Fruit fly (Drosophila melanogaster) Kc167 (cell line): ENCODE data around the gene CG15172.

Source experiments
- Myc ChIP-seq: fragments of >200 bp; optimal IDR thresholded peaks from 2 replicates; lab custom pipeline; 2017; ENCODE audit warnings: missing external identifiers
- Sin3A ChIP-seq: fragments of >200 bp; optimal IDR thresholded peaks from 2 replicates; lab custom pipeline; 2018; ENCODE audit warnings: missing external identifiers
- h ChIP-seq: fragments of >200 bp; optimal IDR thresholded peaks from 3 replicates; lab custom pipeline; 2018; ENCODE audit warnings: missing external identifiers
- insv ChIP-seq: fragments of >200 bp; optimal IDR thresholded peaks from 3 replicates; lab custom pipeline; 2018; ENCODE audit warnings: missing external identifiers
- psq ChIP-seq: fragments of >200 bp; optimal IDR thresholded peaks from 2 replicates; lab custom pipeline; 2017; ENCODE audit warnings: missing external identifiers
- ttk ChIP-seq: sonication (Bioruptor generic); optimal IDR thresholded peaks from 2 replicates; lab custom pipeline; 2017; ENCODE audit warnings: missing external identifiers

CG15172 gene

DNA sequence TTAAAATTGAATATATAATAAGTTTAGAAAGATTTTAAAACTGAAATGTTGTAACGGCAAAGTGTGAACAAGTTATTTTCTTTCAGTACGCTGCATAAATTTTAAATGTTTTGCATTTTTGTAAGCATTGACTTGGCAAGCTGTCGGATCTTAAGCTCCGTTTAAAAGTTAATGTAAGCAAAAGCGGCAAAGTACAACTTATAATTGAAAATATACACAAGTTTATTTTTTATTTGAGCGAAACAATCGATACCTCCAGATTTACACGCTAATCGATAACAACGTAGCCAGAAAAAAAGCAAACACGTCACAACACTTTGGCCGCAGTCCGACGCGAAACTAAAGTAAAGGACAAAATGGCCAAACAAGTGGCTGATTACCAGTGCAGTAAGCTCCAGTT, 19.4 kb downstream of the CG15172 start, which contains the start of gene Catsup:
Gene Catsup, plus strand, starts transcription at position 273 of the 400 bp plus-strand sequence.
- TF ChIP-seq ttk (lab: Kevin White, UChicago) (no peak), psq (lab: Kevin White, UChicago) (no peak), h (lab: Kevin White, UChicago) (no peak), insv (lab: Kevin White, UChicago) (no peak), Myc (lab: Kevin White, UChicago) (no peak), Sin3A (lab: Kevin White, UChicago) (no peak)

dm6 chr2L:19045111-19045560, 22.9 kb downstream of the CG15172 start, which contains the start of the genes Ttc19 and Acn:
Gene Ttc19, minus strand, starts transcription at chr2L:19045148.
Gene Acn, plus strand, starts transcription at chr2L:19045355.
- no peak for TF ChIP-seq Myc (lab: Kevin White, UChicago)
- TF ChIP-seq insv (lab: Kevin White, UChicago), result no peak
- TF ChIP-seq psq (lab: Kevin White, UChicago), result no peak
- TF ChIP-seq ttk (lab: Kevin White, UChicago), result no peak
- TF ChIP-seq Sin3A (lab: Kevin White, UChicago), result no peak

dm6 chr2L:19048912-19049311, 26.7 kb downstream of the CG15172 start, which contains the start of gene CG10470:
Gene CG10470, plus strand, starts transcription at chr2L:19049076.
- TF ChIP-seq psq (lab: Kevin White, UChicago) (no peak), ttk (lab: Kevin White, UChicago) (no peak), insv (lab: Kevin White, UChicago) (no peak), Myc (lab: Kevin White, UChicago) (no peak), h (lab: Kevin White, UChicago) (no peak), Sin3A (lab: Kevin White, UChicago) (no peak)

DNA sequence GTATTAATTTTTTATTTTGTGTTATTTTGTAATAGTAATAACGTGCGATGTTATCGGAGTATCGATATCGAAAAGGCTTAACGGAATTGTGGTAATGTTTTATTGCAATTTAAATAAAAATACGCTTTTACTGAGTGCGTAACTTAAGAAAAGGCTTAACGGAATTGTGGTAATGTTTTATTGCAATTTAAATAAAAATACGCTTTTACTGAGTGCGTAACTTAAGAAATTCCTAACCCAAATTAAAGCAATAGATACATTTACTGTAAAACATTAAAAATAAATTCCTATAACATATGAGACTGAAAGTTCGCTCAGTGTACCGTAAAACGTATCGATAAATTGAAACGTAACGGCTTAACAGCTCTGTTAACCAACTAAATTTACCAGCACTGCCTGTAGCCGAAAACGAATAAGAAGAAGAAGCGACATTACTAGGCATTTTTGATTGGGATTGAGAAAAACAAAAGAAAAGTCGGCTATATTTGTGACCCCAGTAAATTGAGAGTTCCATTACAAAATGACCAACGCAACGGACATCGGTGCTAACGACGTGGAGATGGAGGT, 29.4 kb downstream of the CG15172 start, which contains the start of gene Rpn3:
Gene Rpn3, plus strand, starts transcription at position 257 of the 567 bp plus-strand sequence.
- TF ChIP-seq Myc (lab: Kevin White, UChicago), result no peak
- no peak for TF ChIP-seq ttk (lab: Kevin White, UChicago)
- TF ChIP-seq Sin3A (lab: Kevin White, UChicago), result no peak
- TF ChIP-seq psq (lab: Kevin White, UChicago), result no peak
- no peak for TF ChIP-seq h (lab: Kevin White, UChicago)
- no peak for TF ChIP-seq insv (lab: Kevin White, UChicago)

DNA sequence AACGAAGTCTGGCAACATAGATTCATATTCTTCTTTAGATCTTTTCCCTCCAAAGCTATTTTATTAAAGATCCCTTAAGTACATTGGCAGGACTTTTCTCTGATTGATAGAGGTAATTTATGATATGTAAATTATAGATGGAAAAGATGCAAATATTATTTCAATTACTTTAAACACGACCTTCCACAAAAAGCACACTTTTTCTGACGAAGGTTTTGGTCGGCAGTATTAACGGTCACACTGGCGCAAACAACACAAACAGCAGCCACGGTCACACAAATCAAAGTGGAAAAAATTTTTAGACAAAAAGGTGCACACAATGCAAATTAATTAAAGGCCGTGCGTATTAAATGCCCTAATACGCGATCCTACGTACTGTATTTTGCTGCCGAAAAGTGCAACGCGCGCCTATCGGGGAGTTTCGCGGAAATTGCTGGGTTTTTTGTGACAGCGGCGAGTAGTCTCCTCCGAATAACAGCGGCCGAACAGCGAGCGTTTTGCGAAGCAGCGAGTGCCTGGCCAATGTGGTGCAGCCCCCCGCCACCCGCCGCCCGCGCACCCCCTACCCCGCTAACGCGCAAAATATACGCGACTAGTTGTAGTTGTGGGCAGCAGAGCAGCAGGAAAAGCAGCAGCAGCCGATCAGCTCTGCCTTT, 31.8 kb downstream of the CG15172 start, which contains the start of gene CG10492:
Gene CG10492, plus strand, starts transcription at position 219 of the 656 bp plus-strand sequence.
- no peak for TF ChIP-seq h (lab: Kevin White, UChicago)
- no peak for TF ChIP-seq ttk (lab: Kevin White, UChicago)
- no peak for TF ChIP-seq psq (lab: Kevin White, UChicago)
- TF ChIP-seq insv (lab: Kevin White, UChicago), result no peak
- no peak for TF ChIP-seq Myc (lab: Kevin White, UChicago)
- TF ChIP-seq Sin3A (lab: Kevin White, UChicago), result no peak

- no peak for TF ChIP-seq ttk (lab: Kevin White, UChicago)
- TF ChIP-seq h (lab: Kevin White, UChicago), result no peak
Observed at dm6 chr2L:19054516-19054887, 32.3 kb downstream of the CG15172 start.

- TF ChIP-seq ttk (lab: Kevin White, UChicago), result no peak
- no peak for TF ChIP-seq Sin3A (lab: Kevin White, UChicago)
- no peak for TF ChIP-seq psq (lab: Kevin White, UChicago)
Observed at dm6 chr2L:19057799-19058198, 35.6 kb downstream of the CG15172 start.

DNA sequence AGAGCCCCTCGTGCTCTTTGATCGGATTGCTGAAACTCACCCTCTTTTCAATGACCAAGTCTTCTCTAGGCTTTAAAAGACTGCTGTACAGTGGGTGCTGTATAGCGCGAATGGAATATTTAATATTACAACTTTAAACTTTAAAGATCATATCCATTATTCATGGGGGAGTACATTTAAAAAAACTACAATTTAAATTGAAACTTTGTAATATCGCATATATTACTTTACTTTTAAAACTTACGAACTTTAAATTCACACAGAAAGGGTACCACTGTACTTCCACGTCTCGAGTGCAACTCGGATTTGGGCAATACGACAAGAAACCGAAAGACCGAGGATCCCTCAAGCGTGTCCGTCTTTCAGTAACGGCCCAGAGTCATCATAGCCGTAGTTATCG, 36.7 kb downstream of the CG15172 start, which contains the start of gene Phlpp:
Gene Phlpp, plus strand, starts transcription at position 214 of the 400 bp plus-strand sequence.
- no peak for TF ChIP-seq h (lab: Kevin White, UChicago)
- TF ChIP-seq psq (lab: Kevin White, UChicago), result no peak
- TF ChIP-seq ttk (lab: Kevin White, UChicago), result no peak
- no peak for TF ChIP-seq Myc (lab: Kevin White, UChicago)
- TF ChIP-seq Sin3A (lab: Kevin White, UChicago), result no peak
- TF ChIP-seq insv (lab: Kevin White, UChicago), result no peak

DNA sequence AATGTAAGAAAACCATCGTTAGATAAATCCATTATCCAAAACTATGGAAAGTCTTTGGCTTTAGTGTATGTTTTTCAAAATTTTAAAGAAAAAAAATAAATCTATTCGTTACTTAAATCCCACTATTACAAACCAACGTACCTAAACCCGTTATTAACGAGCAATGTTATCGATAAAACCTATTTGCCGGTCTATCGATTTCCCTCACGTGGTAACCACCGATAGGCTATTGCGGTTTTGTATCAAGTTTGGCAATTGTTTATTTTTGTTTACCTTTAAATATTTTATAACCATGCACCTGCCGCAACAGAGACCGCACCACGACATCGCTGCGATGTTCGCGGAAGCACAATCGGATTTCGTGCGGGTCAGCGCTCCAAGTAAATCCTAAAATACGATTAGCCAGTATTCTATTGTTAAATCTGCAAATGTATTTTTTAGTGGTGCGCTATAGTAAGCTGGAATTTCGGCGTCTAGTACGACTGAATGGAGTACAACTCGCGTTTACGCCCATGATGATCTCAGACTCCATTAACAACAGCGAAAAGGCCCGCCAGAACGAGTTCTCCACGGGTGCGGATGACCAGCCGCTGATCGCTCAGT, 41.0 kb downstream of the CG15172 start, which contains the start of gene Dus4:
Gene Dus4, plus strand, starts transcription at position 206 of the 603 bp plus-strand sequence.
- TF ChIP-seq h (lab: Kevin White, UChicago), result no peak
- TF ChIP-seq psq (lab: Kevin White, UChicago), result no peak
- no peak for TF ChIP-seq insv (lab: Kevin White, UChicago)
- TF ChIP-seq ttk (lab: Kevin White, UChicago), result no peak
- no peak for TF ChIP-seq Myc (lab: Kevin White, UChicago)
- TF ChIP-seq Sin3A (lab: Kevin White, UChicago), result no peak

dm6 chr2L:19064706-19065105, 42.5 kb downstream of the CG15172 start, which contains the start of gene CG17343:
Gene CG17343, plus strand, starts transcription at chr2L:19064929.
- TF ChIP-seq Myc (lab: Kevin White, UChicago) (no peak), ttk (lab: Kevin White, UChicago) (no peak), Sin3A (lab: Kevin White, UChicago) (no peak), h (lab: Kevin White, UChicago) (no peak), insv (lab: Kevin White, UChicago) (no peak), psq (lab: Kevin White, UChicago) (no peak)

dm6 chr2L:19068393-19068792, 46.2 kb downstream of the CG15172 start:
- TF ChIP-seq Myc (lab: Kevin White, UChicago), result no peak
- TF ChIP-seq insv (lab: Kevin White, UChicago), result no peak
- TF ChIP-seq h (lab: Kevin White, UChicago), result no peak
- no peak for TF ChIP-seq ttk (lab: Kevin White, UChicago)
- no peak for TF ChIP-seq psq (lab: Kevin White, UChicago)
- TF ChIP-seq Sin3A (lab: Kevin White, UChicago), result no peak
